Fruit fly (Drosophila melanogaster): ENCODE measurements around the gene Gyc76C.

- TF ChIP-seq sc (optimal IDR thresholded peaks at IDR 0.05) (no peak), sc (GFP tag; optimal IDR thresholded peaks at IDR 0.05) (no peak), so (GFP tag; IDR thresholded peaks at IDR 0.05) (0 out of 3 replicates have a peak, but pooled peaks have one; percentile 29), jumu (GFP tag; optimal IDR thresholded peaks at IDR 0.05) (peak; percentile 61), CTCF (GFP tag; optimal IDR thresholded peaks at IDR 0.05) (no peak), CG8765 (GFP tag; IDR thresholded peaks at IDR 0.05) (no peak), ewg (GFP tag; optimal IDR thresholded peaks at IDR 0.05) (peak; percentile 55)
These were observed 2.3 kb downstream of the Gyc76C start for dm6 chr3L:19790929-19791687.
